Fruit fly (Drosophila melanogaster): ENCODE measurements around the gene CG7071.
A peak's percentile ranks its signal among the peaks of the same experiment; 100 is the strongest.

Gene CG7071

DNA sequence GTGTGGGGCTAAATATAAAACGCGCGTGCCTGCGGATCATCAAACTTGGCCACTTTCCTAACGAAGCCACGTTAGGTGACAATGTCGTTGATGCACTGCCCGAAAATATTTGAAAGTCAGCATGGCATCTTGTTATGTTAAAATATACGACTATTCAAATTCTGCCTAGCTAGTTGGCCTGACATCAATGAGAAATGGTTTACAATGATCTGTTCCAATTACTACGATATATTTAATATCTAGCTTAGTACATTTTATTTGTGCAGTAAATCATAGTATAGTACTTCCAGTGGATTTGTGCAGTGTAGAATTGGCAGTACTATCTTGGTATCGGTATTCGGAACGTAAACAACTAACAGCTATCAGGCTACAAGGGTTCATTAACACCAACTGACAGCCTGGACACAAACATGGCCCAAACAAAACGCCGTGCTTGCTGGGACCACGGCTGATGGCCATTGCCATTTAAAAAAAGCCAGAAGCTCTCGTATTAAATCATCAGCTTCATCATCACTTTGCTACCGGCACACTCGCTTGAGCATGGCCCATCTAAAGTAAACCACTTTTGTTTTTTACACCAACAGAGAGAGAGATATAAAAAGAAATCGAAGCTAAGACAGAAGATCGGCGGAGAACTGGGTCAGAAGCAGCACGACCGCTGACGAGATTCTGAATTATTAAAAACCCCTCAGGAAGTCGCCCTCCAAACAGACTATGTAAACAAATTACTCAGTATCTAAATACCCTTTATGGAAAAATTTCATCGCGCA, 33.2 kb downstream of the CG7071 start:
- peak; percentile 14 for TF ChIP-seq achi (GFP tag; optimal IDR thresholded peaks at IDR 0.05)
- TF ChIP-seq vri (GFP tag; optimal IDR thresholded peaks at IDR 0.05), result no peak
- no peak for TF ChIP-seq spab (GFP tag; optimal IDR thresholded peaks at IDR 0.05)
- 0 out of 3 replicates have a peak, but pooled peaks have one; percentile 24 for TF ChIP-seq CG6163 (GFP tag; IDR thresholded peaks at IDR 0.05)
- TF ChIP-seq Blimp-1 (GFP tag; optimal IDR thresholded peaks at IDR 0.05), result peak; percentile 27
- TF ChIP-seq CG8119 (GFP tag; IDR thresholded peaks at IDR 0.05), result peak; percentile 41; the same call in 1 of the 3 replicates
- no peak for TF ChIP-seq CG9139 (GFP tag; optimal IDR thresholded peaks at IDR 0.05)
- TF ChIP-seq net (GFP tag; optimal IDR thresholded peaks at IDR 0.05), result no peak
- TF ChIP-seq Hr4 (GFP tag; optimal IDR thresholded peaks at IDR 0.05), result peak; percentile 45
- peak; percentile 5 for TF ChIP-seq Lpt (GFP tag; optimal IDR thresholded peaks at IDR 0.05)
- TF ChIP-seq CG15336 (GFP tag; IDR thresholded peaks at IDR 0.05), result 0 out of 2 replicates have a peak, but pooled peaks have one; percentile 15
- TF ChIP-seq CG6276 (GFP tag; optimal IDR thresholded peaks at IDR 0.05), result no peak
- TF ChIP-seq dsx (GFP tag; optimal IDR thresholded peaks at IDR 0.05; ENCODE audit: poor library complexity, severe bottlenecking), result peak; percentile 5
- no peak for TF ChIP-seq Sox14 (GFP tag; optimal IDR thresholded peaks at IDR 0.05)
- peak; percentile 58 for TF ChIP-seq CG32006 (GFP tag; optimal IDR thresholded peaks at IDR 0.05)
- TF ChIP-seq CG10631 (GFP tag; optimal IDR thresholded peaks at IDR 0.05), result no peak
- TF ChIP-seq CG3032 (tag; optimal IDR thresholded peaks at IDR 0.05), result no peak
- peak; percentile 73 for TF ChIP-seq Eip78C (GFP tag)
- TF ChIP-seq Eip75B (GFP tag; optimal IDR thresholded peaks at IDR 0.05), result no peak
- peak; percentile 19 for TF ChIP-seq CG3919 (GFP tag; optimal IDR thresholded peaks at IDR 0.05)
- no peak for TF ChIP-seq acj6 (GFP tag; optimal IDR thresholded peaks at IDR 0.05)
- peak; percentile 27 for TF ChIP-seq CG4318 (GFP tag; optimal IDR thresholded peaks at IDR 0.05)
- TF ChIP-seq Hr38 (GFP tag; optimal IDR thresholded peaks at IDR 0.05), result no peak
- peak; percentile 31; the same call in 1 of the 2 replicates for TF ChIP-seq Gug (GFP tag; IDR thresholded peaks at IDR 0.05)
- TF ChIP-seq pdm3 (GFP tag; optimal IDR thresholded peaks at IDR 0.05), result peak; percentile 18

DNA sequence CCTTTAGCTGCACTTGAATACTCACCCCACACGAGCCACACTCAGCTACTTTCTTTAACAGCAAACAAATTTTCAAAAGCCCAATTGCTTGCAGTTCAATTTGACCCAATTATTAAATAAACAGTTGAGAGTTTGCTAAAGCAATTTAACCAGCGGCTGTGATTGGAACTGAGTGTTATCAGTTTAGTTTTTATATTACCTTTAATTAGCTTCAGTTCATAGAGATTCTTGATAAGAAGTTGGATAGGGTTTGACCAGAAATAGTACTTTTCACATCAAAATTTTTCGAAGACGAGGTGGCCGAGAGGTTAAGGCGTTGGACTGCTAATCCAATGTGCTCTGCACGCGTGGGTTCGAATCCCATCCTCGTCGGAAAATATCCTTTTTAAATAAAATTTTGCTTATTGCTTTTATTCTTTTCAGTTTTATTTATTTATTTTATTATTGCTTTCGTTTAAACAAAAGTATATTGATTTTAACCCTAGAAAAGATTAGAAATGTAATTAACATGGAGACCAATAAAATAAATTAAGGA, 33.9 kb downstream of the CG7071 start:
- TF ChIP-seq fkh (GFP tag; optimal IDR thresholded peaks at IDR 0.05) (peak; percentile 18), CG11902 (GFP tag; optimal IDR thresholded peaks at IDR 0.05) (no peak)

DNA sequence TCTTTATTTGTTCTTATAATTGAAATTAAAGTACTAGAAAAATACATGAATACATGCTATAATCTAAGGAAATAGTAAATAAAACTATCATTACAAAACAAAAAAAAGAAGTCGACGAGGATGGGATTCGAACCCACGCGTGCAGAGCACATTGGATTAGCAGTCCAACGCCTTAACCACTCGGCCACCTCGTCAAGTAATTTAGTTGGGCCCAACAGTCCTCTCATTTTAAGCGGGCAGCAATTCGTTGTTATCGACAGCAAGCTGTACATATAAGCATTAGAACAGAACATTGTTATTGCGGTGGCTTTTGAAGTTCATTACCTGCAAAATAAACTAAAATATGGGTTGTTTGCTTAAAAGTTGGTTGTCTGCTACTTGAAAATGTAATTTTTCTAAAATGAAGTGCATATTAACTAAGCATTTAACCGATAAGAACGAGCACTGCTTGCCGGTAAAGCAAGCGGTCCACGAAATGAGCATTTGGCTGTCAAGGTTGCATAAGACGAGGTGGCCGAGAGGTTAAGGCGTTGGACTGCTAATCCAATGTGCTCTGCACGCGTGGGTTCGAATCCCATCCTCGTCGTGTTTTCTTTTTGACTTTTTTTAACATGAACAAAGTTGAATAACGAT, 34.8 kb downstream of the CG7071 start:
- TF ChIP-seq Sox14 (GFP tag; optimal IDR thresholded peaks at IDR 0.05), result no peak
- peak; percentile 93 for TF ChIP-seq vri (GFP tag; optimal IDR thresholded peaks at IDR 0.05)
- TF ChIP-seq Blimp-1 (GFP tag; optimal IDR thresholded peaks at IDR 0.05), result no peak
- TF ChIP-seq Eip78C (GFP tag), result peak; percentile 69
- no peak for TF ChIP-seq CG3032 (tag; optimal IDR thresholded peaks at IDR 0.05)

DNA sequence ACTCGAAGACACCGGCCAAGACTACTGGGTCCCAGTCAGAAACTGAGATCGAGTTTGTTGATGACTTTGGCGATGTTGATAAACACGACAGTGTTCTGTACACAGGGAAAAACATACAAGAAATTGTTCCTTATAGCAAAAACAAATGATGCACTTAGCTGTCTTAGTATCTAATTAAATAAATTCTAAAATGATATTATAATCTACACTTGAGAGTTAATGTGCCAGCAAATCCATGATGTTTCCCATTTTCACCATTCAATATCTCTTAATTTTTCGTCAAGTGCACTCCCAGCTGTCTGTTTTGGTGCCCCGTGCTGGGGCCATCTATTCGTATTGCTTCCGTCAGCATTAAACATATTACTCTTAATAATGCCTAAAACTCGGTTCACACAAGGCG, 37.8 kb downstream of the CG7071 start:
- TF ChIP-seq dsx (GFP tag; optimal IDR thresholded peaks at IDR 0.05; ENCODE audit: poor library complexity, severe bottlenecking) (peak; percentile 5), CG10631 (GFP tag; optimal IDR thresholded peaks at IDR 0.05) (peak; percentile 47), CG7368 (GFP tag; optimal IDR thresholded peaks at IDR 0.05) (peak; percentile 8), eg (GFP tag; IDR thresholded peaks at IDR 0.05) (peak; percentile 72), CG3032 (tag; optimal IDR thresholded peaks at IDR 0.05) (peak; percentile 50), Ets96B (tag; optimal IDR thresholded peaks at IDR 0.05) (peak; percentile 38), CG6854 (GFP tag; optimal IDR thresholded peaks at IDR 0.05) (no peak), salr (GFP tag; optimal IDR thresholded peaks at IDR 0.05) (peak in 1 of 2 experiments; percentile 35), CG32006 (GFP tag; optimal IDR thresholded peaks at IDR 0.05) (peak; percentile 76), Eip75B (GFP tag; optimal IDR thresholded peaks at IDR 0.05) (no peak), Gug (GFP tag; IDR thresholded peaks at IDR 0.05) (peak; percentile 62; the same call in 1 of the 2 replicates), achi (GFP tag; optimal IDR thresholded peaks at IDR 0.05) (peak; percentile 44), pdm3 (GFP tag; optimal IDR thresholded peaks at IDR 0.05) (peak; percentile 44), acj6 (GFP tag; optimal IDR thresholded peaks at IDR 0.05) (peak; percentile 48), CG8119 (GFP tag; IDR thresholded peaks at IDR 0.05) (peak; percentile 64), Lpt (GFP tag; optimal IDR thresholded peaks at IDR 0.05) (peak; percentile 42), CG15336 (GFP tag; IDR thresholded peaks at IDR 0.05) (peak; percentile 76), Hr38 (GFP tag; optimal IDR thresholded peaks at IDR 0.05) (no peak), CG8319 (GFP tag; optimal IDR thresholded peaks at IDR 0.05) (peak; percentile 1), CG4318 (GFP tag; optimal IDR thresholded peaks at IDR 0.05) (peak; percentile 53), CG11762 (GFP tag; optimal IDR thresholded peaks at IDR 0.05; ENCODE audit: insufficient read depth) (peak; percentile 7), Hr4 (GFP tag; optimal IDR thresholded peaks at IDR 0.05) (no peak), CG6276 (GFP tag; optimal IDR thresholded peaks at IDR 0.05) (no peak)

Data from whole organism, prepupa.